Worm (Caenorhabditis elegans) whole organism, L1 larva: ENCODE measurements around the gene lro-1.

Experiments used
- dpl-1 ChIP-seq, 3 experiments: fragments of 150-350 bp in 2 of 3; sonication (generic microtip) in 1 of 3; optimal IDR thresholded peaks; 2 replicates each; lab custom pipeline; 2014 to 2017; ENCODE audit warnings: missing biosample characterization in 3 of 3, missing genetic modification characterization in 3 of 3, missing genetic modification reagents in 3 of 3
- elt-3 ChIP-seq, 6 experiments: fragments of 150-350 bp in 1 of 6; sonication (generic microtip); optimal IDR thresholded peaks; 2 replicates each; lab custom pipeline; 2017 to 2018; ENCODE audit warnings: missing biosample characterization in 6 of 6, missing genetic modification characterization in 6 of 6, inconsistent platforms in 1 of 6
- grh-1 ChIP-seq: fragments of 200-800 bp; sonication (Bioruptor generic); IDR thresholded peaks from 2 replicates; pipeline ENCODE4 v1.3.6; 2022; ENCODE audit warnings: missing genetic modification reagents, missing genetic modification characterization, missing compliant biosample characterization
- lin-14 ChIP-seq: fragments of 200-800 bp; sonication (Bioruptor generic); optimal IDR thresholded peaks from 2 replicates; lab custom pipeline; 2018; ENCODE audit warnings: mild to moderate bottlenecking, missing genetic modification characterization, moderate library complexity, missing compliant biosample characterization
- nhr-71 ChIP-seq: sonication (generic microtip); optimal IDR thresholded peaks from 2 replicates; lab custom pipeline; 2016; ENCODE audit warnings: mild to moderate bottlenecking, missing genetic modification characterization, moderate library complexity, missing compliant biosample characterization
- nhr-85 ChIP-seq: sonication (generic microtip); peaks from one replicate; lab custom pipeline; 2016; ENCODE audit warnings: missing genetic modification characterization, inconsistent platforms, missing compliant biosample characterization
- snu-23 ChIP-seq: sonication (generic microtip); optimal IDR thresholded peaks from 2 replicates; lab custom pipeline; 2016; ENCODE audit warnings: missing genetic modification characterization, missing compliant biosample characterization
- tbx-2 ChIP-seq: sonication (generic microtip); optimal IDR thresholded peaks from 2 replicates; lab custom pipeline; 2016; ENCODE audit warnings: missing genetic modification characterization, missing compliant biosample characterization
- unc-130 ChIP-seq: fragments of 150-350 bp; optimal IDR thresholded peaks from 2 replicates; lab custom pipeline; 2017; ENCODE audit warnings: missing biosample characterization, missing genetic modification characterization, inconsistent platforms

The lro-1 gene

ce11 chrX:6323129-6323528 lies 51.2 kb downstream of the lro-1 start, which contains the start of gene col-167:
Gene col-167 (plus strand): TSS chrX:6323488.
- peak; percentile 9 for TF ChIP-seq lin-14 (GFP tag; lab: Kevin White, UChicago)
- TF ChIP-seq elt-3 (tag; optimal IDR thresholded peaks at IDR 0.05; lab: Kevin White, UChicago): peak in 3 of 6 experiments; percentile 41 to 47 (median 44)
- TF ChIP-seq tbx-2: peak; percentile 7
- TF ChIP-seq snu-23 (GFP tag; lab: Kevin White, UChicago): peak; percentile 11
- no peak for TF ChIP-seq dpl-1 (GFP tag; optimal IDR thresholded peaks at IDR 0.05; lab: Kevin White, UChicago)
- peak; percentile 13 for TF ChIP-seq nhr-71
- TF ChIP-seq unc-130 (tag; lab: Kevin White, UChicago): no peak
- peak; percentile 86 for TF ChIP-seq nhr-85
- TF ChIP-seq grh-1 (GFP tag; lab: Robert Waterston, UW): 0 out of 2 replicates have a peak, but pooled peaks have one; percentile 12
